Worm (Caenorhabditis elegans) whole organism, L3 larva: Measurements from ENCODE around the gene Y73F4A.1.

Experiments
- R02D3.7 ChIP-seq: fragments of 150-350 bp; optimal IDR thresholded peaks from 2 replicates; lab custom pipeline; 2014; ENCODE audit warnings: missing biosample characterization, missing genetic modification characterization
- ama-1 ChIP-seq: fragments of 150-350 bp; optimal IDR thresholded peaks from 2 replicates; lab custom pipeline; 2018
- ceh-9 ChIP-seq: sonication (generic microtip); optimal IDR thresholded peaks from 2 replicates; lab custom pipeline; 2018; ENCODE audit warnings: missing biosample characterization, missing genetic modification characterization
- lin-39 ChIP-seq: fragments of 150-350 bp; optimal IDR thresholded peaks from 2 replicates; lab custom pipeline; 2018; ENCODE audit warnings: missing biosample characterization, missing genetic modification reagents, missing genetic modification characterization
- nhr-67 ChIP-seq: fragments of 150-350 bp; optimal IDR thresholded peaks from 2 replicates; lab custom pipeline; 2014; ENCODE audit warnings: missing biosample characterization, missing genetic modification characterization
- pqm-1 ChIP-seq: fragments of 150-350 bp; optimal IDR thresholded peaks from 2 replicates; lab custom pipeline; 2017; ENCODE audit warnings: missing biosample characterization, missing genetic modification characterization, inconsistent platforms
- sea-2 ChIP-seq: fragments of 150-350 bp; sonication (generic microtip); optimal IDR thresholded peaks from 4 replicates; lab custom pipeline; 2014; ENCODE audit warnings: missing biosample characterization, missing genetic modification reagents, missing genetic modification characterization
- unc-62 ChIP-seq: fragments of 150-350 bp; sonication (generic microtip); optimal IDR thresholded peaks from 4 replicates; lab custom pipeline; 2014; ENCODE audit warnings: missing biosample characterization, missing genetic modification reagents, missing genetic modification characterization
- ztf-11 ChIP-seq: fragments of 150-350 bp; optimal IDR thresholded peaks from 2 replicates; lab custom pipeline; 2014; ENCODE audit warnings: missing biosample characterization, missing genetic modification characterization
- ztf-4 ChIP-seq: fragments of 150-350 bp; optimal IDR thresholded peaks from 2 replicates; lab custom pipeline; 2014; ENCODE audit warnings: missing biosample characterization, missing genetic modification characterization

DNA sequence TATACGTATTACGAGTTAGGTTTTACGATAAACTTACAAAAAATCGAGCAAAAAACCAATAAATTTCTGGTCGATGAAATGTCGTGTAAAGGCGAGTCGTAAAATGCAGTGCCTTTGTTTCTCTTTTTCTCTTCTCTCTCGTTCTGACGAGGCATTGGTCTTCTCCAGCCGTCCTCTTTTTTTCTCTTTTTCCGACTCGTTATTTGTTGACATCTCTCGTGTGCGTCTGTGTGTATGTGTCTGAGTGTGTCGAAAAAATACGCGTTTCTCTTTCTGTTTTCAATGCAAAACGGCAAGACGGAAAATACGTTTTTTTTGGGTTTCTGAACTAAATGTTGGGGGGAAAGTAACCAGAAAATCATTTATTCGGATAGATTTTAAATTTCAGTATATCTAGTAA lies 12.6 kb downstream of the Y73F4A.1 start, which contains the start of gene C53D6.6:
- no peak for TF ChIP-seq ztf-4
- TF ChIP-seq ceh-9 (tag; lab: Kevin White, UChicago) = no peak
- no peak for TF ChIP-seq R02D3.7 (tag; lab: Kevin White, UChicago)
- no peak for TF ChIP-seq ztf-11 (tag; lab: Kevin White, UChicago)
- TF ChIP-seq lin-39 (tag; lab: Kevin White, UChicago) = no peak
- TF ChIP-seq sea-2 (GFP tag; lab: Kevin White, UChicago) = no peak
- TF ChIP-seq unc-62 (GFP tag; lab: Kevin White, UChicago) = no peak
- TF ChIP-seq pqm-1 (tag; lab: Kevin White, UChicago) = no peak
- no peak for TF ChIP-seq ama-1 (lab: Kevin White, UChicago)
- no peak for TF ChIP-seq nhr-67
